Fruit fly (Drosophila melanogaster) S2 (cell line): ENCODE results near the gene Ppt1.

Experiments used
- CG8478 ChIP-seq: fragments of >200 bp; optimal IDR thresholded peaks from 2 replicates; lab custom pipeline; 2018
- CTCF ChIP-seq, 2 experiments: fragments of >200 bp; optimal IDR thresholded peaks; 2 replicates each; lab custom pipeline; 2018

dm6 chrX:8665576-8666297 is 24.3 kb downstream of the Ppt1 start:
- TF ChIP-seq CG8478 (lab: Kevin White, UChicago) (no peak), CTCF (optimal IDR thresholded peaks at IDR 0.05; lab: Kevin White, UChicago) (no peak)
